Worm (Caenorhabditis elegans) whole organism, L4 larva: ENCODE results near the gene R02D5.6.

Source experiments
- ces-1 ChIP-seq: fragments of 150-350 bp; sonication (generic microtip); optimal IDR thresholded peaks from 4 replicates; lab custom pipeline; 2014; ENCODE audit warnings: missing biosample characterization, missing genetic modification reagents, missing genetic modification characterization
- egl-43 ChIP-seq: fragments of 200-800 bp; sonication (Bioruptor generic); IDR thresholded peaks from 2 replicates; pipeline ENCODE4 v1.3.6; 2022; ENCODE audit warnings: missing genetic modification reagents, missing genetic modification characterization, missing compliant biosample characterization
- snpc-4 ChIP-seq: fragments of 150-350 bp; optimal IDR thresholded peaks from 2 replicates; lab custom pipeline; 2014; ENCODE audit warnings: missing biosample characterization, missing genetic modification characterization

DNA sequence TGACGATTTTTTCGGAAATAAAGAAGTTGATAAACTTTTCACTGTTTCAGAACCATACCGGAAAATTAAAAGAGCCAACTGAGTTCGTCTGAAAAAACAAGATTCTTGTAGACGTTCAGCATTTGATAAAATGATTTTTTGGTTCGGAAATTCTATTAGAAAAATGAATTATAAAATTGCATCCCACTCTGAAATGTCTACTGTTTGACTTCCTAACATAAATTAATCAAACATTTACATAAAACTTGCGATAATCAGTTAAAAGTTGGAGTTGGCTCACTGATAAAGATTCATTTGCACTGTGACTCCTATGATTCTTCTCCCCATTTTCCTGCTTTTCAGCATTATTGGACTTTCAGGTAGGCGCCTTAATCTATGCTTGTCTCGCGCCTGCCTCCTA lies 49.0 kb downstream of the R02D5.6 start, which contains the start of gene clec-57:
- no peak for TF ChIP-seq egl-43 (GFP tag; lab: Robert Waterston, UW)
- no peak for TF ChIP-seq ces-1 (GFP tag; lab: Kevin White, UChicago)
- no peak for TF ChIP-seq snpc-4 (tag; lab: Kevin White, UChicago)
